Worm (Caenorhabditis elegans) whole organism, midembryonic: ENCODE results near the gene lec-10.

Experiments used
- T22C8.4 ChIP-seq: fragments of 200-800 bp; sonication (Bioruptor generic); IDR thresholded peaks from 2 replicates; pipeline ENCODE4 v1.3.6; 2022; ENCODE audit warnings: missing genetic modification characterization, missing compliant biosample characterization
- klf-2 ChIP-seq: fragments of 200-800 bp; sonication (Bioruptor generic); conservative IDR thresholded peaks from 2 replicates; pipeline ENCODE4 v1.3.6; 2022; ENCODE audit warnings: missing genetic modification reagents, missing genetic modification characterization, missing compliant biosample characterization
- med-1 ChIP-seq: sonication (generic microtip); optimal IDR thresholded peaks from 2 replicates; lab custom pipeline; 2017; ENCODE audit warnings: missing genetic modification characterization, mild to moderate bottlenecking, missing compliant biosample characterization, antibody characterized with exemption, missing genetic modification reagents; ENCODE audit not compliant: insufficient read depth
- ztf-23 ChIP-seq: fragments of 200-800 bp; sonication (Bioruptor generic); IDR thresholded peaks from 2 replicates; pipeline ENCODE4 v1.3.6; 2022; ENCODE audit warnings: missing genetic modification reagents, missing genetic modification characterization, missing compliant biosample characterization
- ztf-29 ChIP-seq: fragments of 200-800 bp; sonication (Bioruptor generic); IDR thresholded peaks from 2 replicates; pipeline ENCODE4 v1.3.6; 2022; ENCODE audit warnings: missing genetic modification reagents, missing genetic modification characterization, missing compliant biosample characterization

DNA sequence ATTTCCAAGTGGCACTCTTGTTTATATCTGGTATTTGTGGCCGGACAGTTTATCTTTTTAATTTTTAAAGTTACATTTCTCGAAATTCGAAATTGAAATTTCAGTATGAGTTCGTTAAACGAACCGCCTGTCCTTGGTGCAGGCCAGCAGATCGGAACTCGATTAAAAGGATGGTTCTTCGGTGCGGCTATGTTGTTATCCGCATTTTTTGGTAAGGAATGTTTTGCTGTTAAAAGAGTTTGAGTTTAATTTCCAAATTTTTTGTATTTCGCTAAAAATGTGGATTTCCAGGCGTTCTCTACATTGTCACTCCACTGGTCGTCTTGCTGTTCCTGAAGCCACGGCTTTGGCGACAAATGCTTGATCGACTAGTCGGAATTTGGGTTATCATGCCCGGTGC is 35.8 kb downstream of the lec-10 start, which contains the start of gene acl-9:
- no peak for TF ChIP-seq T22C8.4 (GFP tag; lab: Robert Waterston, UW)
- TF ChIP-seq klf-2 (GFP tag; lab: Robert Waterston, UW): no peak
- TF ChIP-seq med-1: no peak
- no peak for TF ChIP-seq ztf-29 (GFP tag; lab: Robert Waterston, UW)
- TF ChIP-seq ztf-23: no peak
